Worm (Caenorhabditis elegans) whole organism, L4/young adult: ENCODE data around the gene srbc-57.

Source experiments
- W03F9.2 ChIP-seq: fragments of 150-350 bp; optimal IDR thresholded peaks from 2 replicates; lab custom pipeline; 2014; ENCODE audit warnings: missing biosample characterization, missing genetic modification characterization
- dao-5 ChIP-seq: sonication (generic microtip); optimal IDR thresholded peaks from 2 replicates; lab custom pipeline; 2016; ENCODE audit warnings: missing genotype, missing genetic modification characterization, moderate library complexity, missing compliant biosample characterization
- him-1 ChIP-seq: sonication (generic microtip); optimal IDR thresholded peaks from 2 replicates; lab custom pipeline; 2016; ENCODE audit warnings: missing genotype, missing genetic modification reagents, missing genetic modification characterization, missing compliant biosample characterization

Gene srbc-57

DNA sequence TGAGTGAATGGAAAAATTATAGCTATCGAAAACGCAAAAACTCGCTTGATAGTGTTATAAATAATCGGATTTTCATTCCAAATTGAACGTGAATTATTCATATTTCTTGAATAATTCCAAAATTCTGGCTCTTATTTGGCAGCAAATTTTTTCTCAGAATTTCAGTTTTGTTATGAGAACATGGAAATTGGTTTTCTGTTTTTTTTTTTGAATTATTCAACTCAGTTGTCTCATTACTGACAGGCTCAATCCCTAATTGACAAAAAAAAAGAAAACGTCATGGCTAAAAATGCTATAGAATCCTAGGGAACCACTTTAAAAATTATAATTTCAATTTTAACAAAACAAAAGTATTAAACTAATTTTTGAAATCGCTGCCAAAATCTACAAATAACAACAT lies 19.2 kb downstream of the srbc-57 start, which contains the start of gene srh-35:
Gene srh-35, minus strand, starts transcription at position 101 of the 400 bp plus-strand sequence.
- TF ChIP-seq him-1 (tag; lab: Kevin White, UChicago) (no peak), dao-5 (tag; lab: Kevin White, UChicago) (no peak), W03F9.2 (tag; lab: Kevin White, UChicago) (no peak)

ce11 chrV:446988-447387 lies 21.4 kb downstream of the srbc-57 start:
- no peak for TF ChIP-seq W03F9.2 (tag; lab: Kevin White, UChicago)
- TF ChIP-seq him-1 (tag; lab: Kevin White, UChicago) = no peak
- no peak for TF ChIP-seq dao-5 (tag; lab: Kevin White, UChicago)

- TF ChIP-seq him-1 (tag; lab: Kevin White, UChicago) (no peak), W03F9.2 (tag; lab: Kevin White, UChicago) (no peak), dao-5 (tag; lab: Kevin White, UChicago) (no peak)
Observed at ce11 chrV:446574-446973, 21.8 kb downstream of the srbc-57 start, which contains the start of gene srh-34. Gene srh-34 (minus strand): TSS chrV:446674.

ce11 chrV:443193-443592 lies 25.2 kb downstream of the srbc-57 start, which contains the start of gene srh-33:
Gene srh-33 (minus strand): TSS chrV:443293.
- TF ChIP-seq him-1 (tag; lab: Kevin White, UChicago) = no peak
- no peak for TF ChIP-seq W03F9.2 (tag; lab: Kevin White, UChicago)
- no peak for TF ChIP-seq dao-5 (tag; lab: Kevin White, UChicago)

ce11 chrV:440923-441322 lies 27.4 kb downstream of the srbc-57 start, which contains the start of gene B0554.7:
Gene B0554.7 (minus strand): TSS chrV:441023.
- TF ChIP-seq W03F9.2 (tag; lab: Kevin White, UChicago) (no peak), him-1 (tag; lab: Kevin White, UChicago) (no peak), dao-5 (tag; lab: Kevin White, UChicago) (no peak)

- no peak for TF ChIP-seq him-1 (tag; lab: Kevin White, UChicago)
- no peak for TF ChIP-seq dao-5 (tag; lab: Kevin White, UChicago)
- TF ChIP-seq W03F9.2 (tag; lab: Kevin White, UChicago) = no peak
Observed at ce11 chrV:439183-439749, 29.1 kb downstream of the srbc-57 start.

- TF ChIP-seq W03F9.2 (tag; lab: Kevin White, UChicago) (no peak), dao-5 (tag; lab: Kevin White, UChicago) (no peak), him-1 (tag; lab: Kevin White, UChicago) (no peak)
Observed at ce11 chrV:438094-438493, 30.3 kb downstream of the srbc-57 start, which contains the start of gene B0554.1. Gene B0554.1 (plus strand): TSS chrV:438394.

ce11 chrV:433898-434297 lies 34.5 kb downstream of the srbc-57 start, which contains the start of gene B0554.2:
Gene B0554.2 (plus strand): TSS chrV:434198.
- no peak for TF ChIP-seq him-1 (tag; lab: Kevin White, UChicago)

ce11 chrV:432991-433390 lies 35.4 kb downstream of the srbc-57 start:
- no peak for TF ChIP-seq dao-5 (tag; lab: Kevin White, UChicago)
- no peak for TF ChIP-seq him-1 (tag; lab: Kevin White, UChicago)
- no peak for TF ChIP-seq W03F9.2 (tag; lab: Kevin White, UChicago)

ce11 chrV:428844-429243 lies 39.5 kb downstream of the srbc-57 start, which contains the start of gene B0554.4:
Gene B0554.4 (plus strand): TSS chrV:429144.
- TF ChIP-seq him-1 (tag; lab: Kevin White, UChicago) (no peak), W03F9.2 (tag; lab: Kevin White, UChicago) (no peak), dao-5 (tag; lab: Kevin White, UChicago) (no peak)

DNA sequence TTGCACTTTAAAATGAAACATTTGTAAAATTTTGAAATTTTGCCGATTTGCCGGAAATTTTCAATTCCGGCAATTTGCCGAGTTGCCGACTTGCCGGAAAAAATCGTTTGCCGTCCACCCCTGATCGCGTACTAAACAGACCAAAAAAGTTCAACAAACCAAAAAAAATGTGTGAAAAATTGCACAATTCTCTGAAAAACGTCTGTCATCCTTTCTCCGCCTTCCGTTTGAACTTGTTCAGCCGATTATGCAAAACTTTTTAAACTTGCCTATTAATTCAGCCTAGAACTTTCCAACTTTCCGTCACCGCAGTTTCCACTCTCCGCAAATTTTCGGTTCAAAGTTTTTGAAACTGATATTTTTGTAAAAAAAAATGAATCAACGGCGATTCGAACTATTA lies 44.2 kb downstream of the srbc-57 start, which contains the start of gene B0554.5:
Gene B0554.5, plus strand, starts transcription at position 301 of the 400 bp plus-strand sequence.
- no peak for TF ChIP-seq W03F9.2 (tag; lab: Kevin White, UChicago)
- no peak for TF ChIP-seq dao-5 (tag; lab: Kevin White, UChicago)
- no peak for TF ChIP-seq him-1 (tag; lab: Kevin White, UChicago)

ce11 chrV:422133-422532 lies 46.2 kb downstream of the srbc-57 start, which contains the start of gene dod-20:
Gene dod-20 (plus strand): TSS chrV:422433.
- TF ChIP-seq him-1 (tag; lab: Kevin White, UChicago) (no peak), W03F9.2 (tag; lab: Kevin White, UChicago) (no peak), dao-5 (tag; lab: Kevin White, UChicago) (no peak)

DNA sequence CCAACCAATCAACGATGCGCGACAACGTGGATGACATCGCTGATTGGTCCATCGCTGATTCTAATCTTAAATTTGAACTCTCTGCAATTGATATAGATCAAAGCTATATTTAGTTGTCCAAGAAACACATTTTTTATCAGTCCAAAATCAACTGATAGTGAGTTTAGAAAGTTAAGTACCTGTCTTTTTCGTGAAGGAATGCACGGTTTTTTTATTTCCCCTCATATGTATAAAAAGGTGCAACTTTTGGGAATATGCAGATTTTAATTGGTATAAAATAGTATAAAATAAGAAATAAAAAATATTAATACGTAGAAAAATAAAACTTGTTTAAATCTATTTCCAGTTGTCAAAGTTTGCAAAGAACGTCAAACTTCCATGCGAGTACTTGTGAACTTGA lies 49.9 kb downstream of the srbc-57 start, which contains the start of gene Y39D8A.1:
Gene Y39D8A.1, plus strand, starts transcription at position 301 of the 400 bp plus-strand sequence.
- TF ChIP-seq dao-5 (tag; lab: Kevin White, UChicago) (no peak), him-1 (tag; lab: Kevin White, UChicago) (no peak)
